Worm (Caenorhabditis elegans) whole organism, L4 larva: Measurements from ENCODE around the gene unc-116.
A peak's percentile ranks its signal among the peaks of the same experiment; 100 is the strongest.

Source experiments
- D1046.2 ChIP-seq: fragments of 200-800 bp; sonication (Bioruptor generic); IDR thresholded peaks from 2 replicates; pipeline ENCODE4 v1.3.6; 2022; ENCODE audit warnings: missing genetic modification characterization, missing compliant biosample characterization
- F10B5.3 ChIP-seq: sonication (generic microtip); optimal IDR thresholded peaks from 2 replicates; lab custom pipeline; 2016; ENCODE audit warnings: mild to moderate bottlenecking, missing genetic modification characterization, missing compliant biosample characterization
- F44E2.7 ChIP-seq: fragments of 200-800 bp; sonication (Bioruptor generic); IDR thresholded peaks from 2 replicates; pipeline ENCODE4 v2.1.2; 2022; ENCODE audit warnings: missing genetic modification characterization, missing compliant biosample characterization
- T20F7.1 ChIP-seq: fragments of 200-800 bp; sonication (Bioruptor generic); optimal IDR thresholded peaks from 2 replicates; lab custom pipeline; 2018; ENCODE audit warnings: mild to moderate bottlenecking, missing genetic modification characterization, missing compliant biosample characterization
- Y5F2A.4 ChIP-seq: fragments of 200-800 bp; sonication (Bioruptor generic); optimal IDR thresholded peaks from 2 replicates; lab custom pipeline; 2018; ENCODE audit warnings: mild to moderate bottlenecking, missing genetic modification characterization, missing compliant biosample characterization
- Y75B8A.6 ChIP-seq: fragments of 200-800 bp; sonication (Bioruptor generic); IDR thresholded peaks from 2 replicates; pipeline ENCODE4 v1.3.6; 2022; ENCODE audit warnings: missing genetic modification reagents, missing genetic modification characterization, missing compliant biosample characterization
- aha-1 ChIP-seq: fragments of 150-350 bp; peaks from one replicate; lab custom pipeline; 2014; ENCODE audit warnings: missing biosample characterization, missing genetic modification characterization
- ceh-32 ChIP-seq: sonication (generic microtip); optimal IDR thresholded peaks from 2 replicates; lab custom pipeline; 2016; ENCODE audit warnings: mild to moderate bottlenecking, missing genetic modification characterization, missing compliant biosample characterization; ENCODE audit not compliant: poor library complexity
- ceh-44 ChIP-seq: fragments of 200-800 bp; sonication (Bioruptor generic); IDR thresholded peaks from 2 replicates; pipeline ENCODE4 v1.3.6; 2022; ENCODE audit warnings: missing genetic modification reagents, missing genetic modification characterization, missing compliant biosample characterization
- ceh-82 ChIP-seq: sonication (generic microtip); optimal IDR thresholded peaks from 2 replicates; lab custom pipeline; 2017; ENCODE audit warnings: missing biosample characterization, missing genetic modification characterization
- ctbp-1 ChIP-seq: fragments of 200-800 bp; sonication (Bioruptor generic); IDR thresholded peaks from 2 replicates; pipeline ENCODE4 v1.3.6; 2022; ENCODE audit warnings: missing genetic modification reagents, missing genetic modification characterization, missing compliant biosample characterization
- dmd-9 ChIP-seq: fragments of 200-800 bp; sonication (Bioruptor generic); IDR thresholded peaks from 2 replicates; pipeline ENCODE4 v1.3.6; 2022; ENCODE audit warnings: missing genetic modification reagents, missing genetic modification characterization, missing compliant biosample characterization
- dve-1 ChIP-seq: sonication (generic microtip); optimal IDR thresholded peaks from 2 replicates; lab custom pipeline; 2017; ENCODE audit warnings: antibody characterized with exemption, mild to moderate bottlenecking, missing genetic modification characterization, missing compliant biosample characterization; ENCODE audit not compliant: insufficient read depth
- egl-43 ChIP-seq: fragments of 200-800 bp; sonication (Bioruptor generic); IDR thresholded peaks from 2 replicates; pipeline ENCODE4 v1.3.6; 2022; ENCODE audit warnings: missing genetic modification reagents, missing genetic modification characterization, missing compliant biosample characterization
- hlh-11 ChIP-seq: fragments of 200-800 bp; sonication (Bioruptor generic); optimal IDR thresholded peaks from 2 replicates; lab custom pipeline; 2018; ENCODE audit warnings: mild to moderate bottlenecking, missing genetic modification characterization, missing compliant biosample characterization
- lim-7 ChIP-seq: fragments of 200-800 bp; sonication (Bioruptor generic); IDR thresholded peaks from 2 replicates; pipeline ENCODE4 v1.3.6; 2022; ENCODE audit warnings: missing genetic modification characterization, missing compliant biosample characterization
- lin-15B ChIP-seq: fragments of 150-350 bp; sonication (generic microtip); optimal IDR thresholded peaks from 3 replicates; lab custom pipeline; 2014; ENCODE audit warnings: missing biosample characterization, missing genetic modification characterization
- lin-39 ChIP-seq: fragments of 150-350 bp; optimal IDR thresholded peaks from 2 replicates; lab custom pipeline; 2014; ENCODE audit warnings: missing biosample characterization, missing genetic modification reagents, missing genetic modification characterization
- mdl-1 ChIP-seq, 2 experiments: fragments of 150-350 bp in 1 of 2; sonication (generic microtip) in 1 of 2; optimal IDR thresholded peaks; 2 replicates each; lab custom pipeline; 2014 to 2017; ENCODE audit warnings: missing biosample characterization in 2 of 2, missing genetic modification characterization in 2 of 2
- mep-1 ChIP-seq: fragments of 150-350 bp; sonication (generic microtip); optimal IDR thresholded peaks from 3 replicates; lab custom pipeline; 2014; ENCODE audit warnings: missing biosample characterization, missing genetic modification characterization
- mxl-2 ChIP-seq: fragments of 200-800 bp; sonication (Bioruptor generic); conservative IDR thresholded peaks from 2 replicates; pipeline ENCODE4 v1.3.6; 2022; ENCODE audit warnings: missing genetic modification reagents, missing genetic modification characterization, missing compliant biosample characterization
- nhr-102 ChIP-seq: sonication (generic microtip); optimal IDR thresholded peaks from 2 replicates; lab custom pipeline; 2016; ENCODE audit warnings: mild to moderate bottlenecking, missing genetic modification characterization, moderate library complexity, missing compliant biosample characterization
- nhr-111 ChIP-seq: fragments of 200-800 bp; sonication (Bioruptor generic); optimal IDR thresholded peaks from 2 replicates; lab custom pipeline; 2018; ENCODE audit warnings: mild to moderate bottlenecking, missing genetic modification characterization, missing compliant biosample characterization
- nhr-42 ChIP-seq: fragments of 200-800 bp; sonication (Bioruptor generic); IDR thresholded peaks from 2 replicates; pipeline ENCODE4 v1.3.6; 2022; ENCODE audit warnings: missing genetic modification characterization, missing compliant biosample characterization
- nhr-77 ChIP-seq: fragments of 150-350 bp; optimal IDR thresholded peaks from 2 replicates; lab custom pipeline; 2014; ENCODE audit warnings: missing biosample characterization, missing genetic modification characterization
- sdz-12 ChIP-seq: fragments of 200-800 bp; sonication (Bioruptor generic); optimal IDR thresholded peaks from 2 replicates; lab custom pipeline; 2018; ENCODE audit warnings: mild to moderate bottlenecking, missing genetic modification characterization, missing compliant biosample characterization
- snpc-4 ChIP-seq: fragments of 150-350 bp; optimal IDR thresholded peaks from 2 replicates; lab custom pipeline; 2014; ENCODE audit warnings: missing biosample characterization, missing genetic modification characterization
- tra-1 ChIP-seq: fragments of 200-800 bp; sonication (Bioruptor generic); IDR thresholded peaks from 2 replicates; pipeline ENCODE4 v1.3.6; 2022; ENCODE audit warnings: missing genetic modification reagents, missing genetic modification characterization, missing compliant biosample characterization
- vab-7 ChIP-seq: fragments of 200-800 bp; sonication (Bioruptor generic); IDR thresholded peaks from 2 replicates; pipeline ENCODE4 v1.3.6; 2022; ENCODE audit warnings: missing genetic modification reagents, missing genetic modification characterization, missing compliant biosample characterization

The unc-116 gene

DNA sequence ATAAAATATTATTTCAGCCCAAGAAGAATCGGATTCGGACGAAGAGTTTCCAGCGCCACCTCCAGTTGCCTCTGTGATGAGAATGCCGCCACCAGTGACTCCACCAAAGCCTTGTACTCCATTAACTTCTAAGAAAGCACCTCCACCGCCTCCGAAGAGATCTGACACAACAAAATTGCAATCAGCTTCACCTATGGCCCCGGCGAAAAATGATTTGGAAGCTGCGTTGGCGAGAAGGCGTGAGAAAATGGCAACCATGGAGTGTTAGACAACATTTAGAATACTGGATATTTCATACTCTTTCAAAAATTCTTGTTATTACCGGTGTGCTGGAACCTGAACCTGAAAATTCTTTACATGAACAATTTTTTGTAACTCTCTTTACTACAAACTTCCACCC, 49.7 kb downstream of the unc-116 start:
- TF ChIP-seq T20F7.1 (GFP tag; lab: Kevin White, UChicago) = no peak
- TF ChIP-seq dmd-9 (GFP tag; lab: Robert Waterston, UW) = no peak
- TF ChIP-seq F44E2.7 (GFP tag; lab: Robert Waterston, UW) = no peak
- no peak for TF ChIP-seq mdl-1 (tag; optimal IDR thresholded peaks at IDR 0.05; lab: Kevin White, UChicago)
- no peak for TF ChIP-seq lim-7 (GFP tag; lab: Robert Waterston, UW)
- no peak for TF ChIP-seq mxl-2 (GFP tag; lab: Robert Waterston, UW)
- TF ChIP-seq vab-7 (GFP tag; lab: Robert Waterston, UW) = no peak
- no peak for TF ChIP-seq tra-1
- TF ChIP-seq ctbp-1 = no peak
- no peak for TF ChIP-seq sdz-12 (GFP tag; lab: Kevin White, UChicago)
- peak; percentile 90 for TF ChIP-seq aha-1 (tag; lab: Kevin White, UChicago)
- no peak for TF ChIP-seq ceh-82
- no peak for TF ChIP-seq mep-1 (tag; lab: Kevin White, UChicago)
- TF ChIP-seq egl-43 (GFP tag; lab: Robert Waterston, UW) = 0 out of 2 replicates have a peak, but pooled peaks have one; percentile 19
- no peak for TF ChIP-seq nhr-102
- TF ChIP-seq lin-15B = no peak
- TF ChIP-seq nhr-111 (GFP tag; lab: Kevin White, UChicago) = no peak

DNA sequence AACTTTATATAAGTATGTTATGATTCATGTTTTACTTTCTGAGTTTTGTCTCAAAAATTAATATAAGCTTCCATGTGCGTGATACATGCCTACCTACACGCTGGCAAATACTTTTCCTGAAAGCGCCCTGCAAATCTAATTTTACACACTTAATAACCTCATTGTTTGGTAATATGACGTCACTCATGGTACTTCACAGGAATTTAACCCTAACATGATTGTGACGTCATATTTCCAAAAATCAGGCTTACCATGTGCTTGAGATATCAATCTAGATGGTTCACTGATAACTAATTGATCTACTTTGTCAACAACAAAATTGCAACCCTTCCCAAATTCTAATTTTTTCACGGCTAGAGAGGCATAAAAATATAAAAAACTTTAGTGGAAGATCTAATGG, 51.5 kb downstream of the unc-116 start:
- TF ChIP-seq lin-15B (no peak), hlh-11 (tag; lab: Kevin White, UChicago) (no peak), Y75B8A.6 (GFP tag; lab: Robert Waterston, UW) (no peak), nhr-42 (GFP tag; lab: Robert Waterston, UW) (no peak), D1046.2 (no peak), ceh-82 (no peak), Y5F2A.4 (GFP tag; lab: Kevin White, UChicago) (no peak), ceh-32 (tag; lab: Kevin White, UChicago) (no peak), dve-1 (tag; lab: Kevin White, UChicago) (no peak), nhr-77 (no peak), F10B5.3 (no peak), ceh-44 (GFP tag; lab: Robert Waterston, UW) (no peak), snpc-4 (tag; lab: Kevin White, UChicago) (no peak), lin-39 (tag; lab: Kevin White, UChicago) (no peak)
